Worm (Caenorhabditis elegans) whole organism, L3 larva: ENCODE measurements around the gene mau-8.

Source experiments
- R02D3.7 ChIP-seq: fragments of 150-350 bp; optimal IDR thresholded peaks from 2 replicates; lab custom pipeline; 2014; ENCODE audit warnings: missing biosample characterization, missing genetic modification characterization
- ZK546.5 ChIP-seq: sonication (generic microtip); optimal IDR thresholded peaks from 2 replicates; lab custom pipeline; 2017; ENCODE audit warnings: missing biosample characterization, missing genetic modification characterization
- ama-1 ChIP-seq: fragments of 150-350 bp; optimal IDR thresholded peaks from 2 replicates; lab custom pipeline; 2018
- ceh-16 ChIP-seq: sonication (generic microtip); optimal IDR thresholded peaks from 2 replicates; lab custom pipeline; 2017; ENCODE audit warnings: missing biosample characterization, missing genetic modification characterization
- ceh-9 ChIP-seq: sonication (generic microtip); optimal IDR thresholded peaks from 2 replicates; lab custom pipeline; 2018; ENCODE audit warnings: missing biosample characterization, missing genetic modification characterization
- daf-12 ChIP-seq: fragments of 150-350 bp; optimal IDR thresholded peaks from 2 replicates; lab custom pipeline; 2014; ENCODE audit warnings: missing biosample characterization, missing genetic modification reagents, missing genetic modification characterization
- egl-27 ChIP-seq: sonication (generic microtip); optimal IDR thresholded peaks from 4 replicates; lab custom pipeline; 2017; ENCODE audit warnings: missing biosample characterization, missing genetic modification reagents, missing genetic modification characterization
- egl-5 ChIP-seq: fragments of 150-350 bp; optimal IDR thresholded peaks from 2 replicates; lab custom pipeline; 2017; ENCODE audit warnings: missing biosample characterization, missing genetic modification reagents, missing genetic modification characterization, inconsistent platforms
- elt-1 ChIP-seq: fragments of 150-350 bp; optimal IDR thresholded peaks from 2 replicates; lab custom pipeline; 2014; ENCODE audit warnings: missing biosample characterization, missing genetic modification characterization
- elt-2 ChIP-seq: sonication (generic microtip); optimal IDR thresholded peaks from 2 replicates; lab custom pipeline; 2016; ENCODE audit warnings: missing genetic modification reagents, mild to moderate bottlenecking, missing genetic modification characterization, missing compliant biosample characterization
- eor-1 ChIP-seq, 2 experiments: fragments of 150-350 bp; optimal IDR thresholded peaks; 2 replicates each; lab custom pipeline; 2014 to 2018; ENCODE audit warnings: missing biosample characterization in 2 of 2, missing genetic modification characterization in 2 of 2
- fkh-10 ChIP-seq: sonication (generic microtip); optimal IDR thresholded peaks from 2 replicates; lab custom pipeline; 2017; ENCODE audit warnings: missing biosample characterization, missing genetic modification reagents, missing genetic modification characterization
- fos-1 ChIP-seq: fragments of 150-350 bp; optimal IDR thresholded peaks from 2 replicates; lab custom pipeline; 2014; ENCODE audit warnings: missing biosample characterization, missing genetic modification characterization
- hmg-11 ChIP-seq: sonication (generic microtip); optimal IDR thresholded peaks from 2 replicates; lab custom pipeline; 2016; ENCODE audit warnings: missing genetic modification characterization, missing compliant biosample characterization
- lin-15B ChIP-seq: fragments of 150-350 bp; optimal IDR thresholded peaks from 2 replicates; lab custom pipeline; 2014; ENCODE audit warnings: missing biosample characterization, missing genetic modification characterization
- lin-39 ChIP-seq: fragments of 150-350 bp; optimal IDR thresholded peaks from 2 replicates; lab custom pipeline; 2018; ENCODE audit warnings: missing biosample characterization, missing genetic modification reagents, missing genetic modification characterization
- lsy-12 ChIP-seq: sonication (generic microtip); optimal IDR thresholded peaks from 2 replicates; lab custom pipeline; 2016; ENCODE audit warnings: mild to moderate bottlenecking, missing genetic modification characterization, missing compliant biosample characterization
- mdl-1 ChIP-seq: fragments of 150-350 bp; optimal IDR thresholded peaks from 2 replicates; lab custom pipeline; 2014; ENCODE audit warnings: missing biosample characterization, missing genetic modification characterization
- mml-1 ChIP-seq: fragments of 150-350 bp; sonication (generic microtip); optimal IDR thresholded peaks from 3 replicates; lab custom pipeline; 2014; ENCODE audit warnings: missing biosample characterization, missing genetic modification characterization
- nfya-1 ChIP-seq: sonication (generic microtip); optimal IDR thresholded peaks from 2 replicates; lab custom pipeline; 2017; ENCODE audit warnings: missing genetic modification characterization, mild to moderate bottlenecking, missing compliant biosample characterization, antibody characterized with exemption, moderate library complexity; ENCODE audit not compliant: insufficient read depth
- nhr-11 ChIP-seq: fragments of 150-350 bp; optimal IDR thresholded peaks from 2 replicates; lab custom pipeline; 2014; ENCODE audit warnings: missing biosample characterization, missing genetic modification characterization
- nhr-12 ChIP-seq: fragments of 150-350 bp; optimal IDR thresholded peaks from 2 replicates; lab custom pipeline; 2014; ENCODE audit warnings: missing biosample characterization, missing genetic modification characterization
- nhr-237 ChIP-seq: fragments of 150-350 bp; optimal IDR thresholded peaks from 2 replicates; lab custom pipeline; 2014; ENCODE audit warnings: missing biosample characterization, missing genetic modification characterization
- nhr-25 ChIP-seq: sonication (generic microtip); optimal IDR thresholded peaks from 2 replicates; lab custom pipeline; 2017; ENCODE audit warnings: missing biosample characterization, missing genetic modification characterization
- nhr-76 ChIP-seq: fragments of 150-350 bp; sonication (generic microtip); optimal IDR thresholded peaks from 5 replicates; lab custom pipeline; 2014; ENCODE audit warnings: missing biosample characterization, missing genetic modification characterization
- pha-4 ChIP-seq: fragments of 150-350 bp; optimal IDR thresholded peaks from 2 replicates; lab custom pipeline; 2014; ENCODE audit warnings: missing biosample characterization, missing genetic modification reagents, missing genetic modification characterization
- pqm-1 ChIP-seq: fragments of 150-350 bp; optimal IDR thresholded peaks from 2 replicates; lab custom pipeline; 2017; ENCODE audit warnings: missing biosample characterization, missing genetic modification characterization, inconsistent platforms
- sea-2 ChIP-seq: fragments of 150-350 bp; sonication (generic microtip); optimal IDR thresholded peaks from 4 replicates; lab custom pipeline; 2014; ENCODE audit warnings: missing biosample characterization, missing genetic modification reagents, missing genetic modification characterization
- skn-1 ChIP-seq: fragments of 150-350 bp; optimal IDR thresholded peaks from 2 replicates; lab custom pipeline; 2014; ENCODE audit warnings: missing biosample characterization, missing genetic modification characterization
- snpc-4 ChIP-seq: fragments of 150-350 bp; optimal IDR thresholded peaks from 2 replicates; lab custom pipeline; 2014; ENCODE audit warnings: missing biosample characterization, missing genetic modification characterization
- unc-39 ChIP-seq: sonication (generic microtip); optimal IDR thresholded peaks from 4 replicates; lab custom pipeline; 2017; ENCODE audit warnings: missing biosample characterization, missing genetic modification characterization
- zag-1 ChIP-seq: fragments of 150-350 bp; optimal IDR thresholded peaks from 2 replicates; lab custom pipeline; 2014; ENCODE audit warnings: missing biosample characterization, missing genetic modification characterization
- ztf-11 ChIP-seq: fragments of 150-350 bp; optimal IDR thresholded peaks from 2 replicates; lab custom pipeline; 2014; ENCODE audit warnings: missing biosample characterization, missing genetic modification characterization
- ztf-4 ChIP-seq: fragments of 150-350 bp; optimal IDR thresholded peaks from 2 replicates; lab custom pipeline; 2014; ENCODE audit warnings: missing biosample characterization, missing genetic modification characterization

mau-8 gene

DNA sequence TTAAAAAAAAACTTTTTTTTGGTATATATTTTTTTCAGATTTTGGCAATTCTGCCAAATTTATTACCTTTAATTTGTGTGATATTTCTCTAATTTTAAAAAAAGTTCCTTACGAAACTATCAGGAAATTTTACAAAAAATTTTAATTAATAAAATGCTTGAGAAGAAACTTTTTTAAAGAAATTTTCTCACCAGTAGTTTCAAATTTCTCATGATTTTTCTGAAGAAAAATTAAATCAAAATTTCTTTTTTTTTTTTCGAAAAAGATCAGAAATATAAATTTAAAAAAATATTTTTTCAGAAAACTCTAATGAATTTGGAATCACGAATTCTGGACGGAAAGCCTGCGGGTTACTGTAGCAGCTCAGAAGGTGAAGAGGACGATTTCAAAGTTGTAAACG is at the start of gene mau-8:
Gene mau-8, plus strand, starts transcription at position 301 of the 400 bp plus-strand sequence.
- TF ChIP-seq lin-15B (tag; lab: Kevin White, UChicago) = no peak
- no peak for TF ChIP-seq nhr-12 (tag; lab: Kevin White, UChicago)
- TF ChIP-seq ztf-11 (tag; lab: Kevin White, UChicago) = no peak
- TF ChIP-seq pqm-1 = no peak
- no peak for TF ChIP-seq nhr-237
- TF ChIP-seq ama-1 (lab: Kevin White, UChicago) = no peak
- no peak for TF ChIP-seq sea-2 (GFP tag; lab: Kevin White, UChicago)
- no peak for TF ChIP-seq eor-1 (tag; optimal IDR thresholded peaks at IDR 0.05; lab: Kevin White, UChicago)
- no peak for TF ChIP-seq egl-5 (tag; lab: Kevin White, UChicago)
- TF ChIP-seq snpc-4 = no peak
- no peak for TF ChIP-seq ztf-4 (tag; lab: Kevin White, UChicago)
- TF ChIP-seq fkh-10 (GFP tag; lab: Kevin White, UChicago) = no peak
- no peak for TF ChIP-seq hmg-11 (tag; lab: Kevin White, UChicago)
- TF ChIP-seq mml-1 (tag; lab: Kevin White, UChicago) = no peak
- no peak for TF ChIP-seq nfya-1
- no peak for TF ChIP-seq nhr-25 (tag; lab: Kevin White, UChicago)

ce11 chrIV:13328059-13328458 is 49.8 kb upstream of the mau-8 start, which contains the start of gene far-6:
Gene far-6, plus strand, starts transcription at chrIV:13328359.
- no peak for TF ChIP-seq unc-39
- TF ChIP-seq fos-1 = no peak
- TF ChIP-seq lsy-12 (tag; lab: Kevin White, UChicago) = no peak
- TF ChIP-seq egl-27 (tag; lab: Kevin White, UChicago) = no peak
- no peak for TF ChIP-seq elt-1 (tag; lab: Kevin White, UChicago)
- TF ChIP-seq daf-12 (tag; lab: Kevin White, UChicago) = no peak
- no peak for TF ChIP-seq snpc-4
- TF ChIP-seq nfya-1 = no peak
- no peak for TF ChIP-seq nhr-12 (tag; lab: Kevin White, UChicago)
- TF ChIP-seq sea-2 (GFP tag; lab: Kevin White, UChicago) = no peak
- no peak for TF ChIP-seq ceh-9
- TF ChIP-seq ztf-11 (tag; lab: Kevin White, UChicago) = no peak
- TF ChIP-seq lin-39 = no peak
- TF ChIP-seq ceh-16 (tag; lab: Kevin White, UChicago) = no peak
- TF ChIP-seq ZK546.5 (tag; lab: Kevin White, UChicago) = no peak
- no peak for TF ChIP-seq R02D3.7 (tag; lab: Kevin White, UChicago)
- TF ChIP-seq zag-1 (tag; lab: Kevin White, UChicago) = no peak
- no peak for TF ChIP-seq pqm-1
- TF ChIP-seq, all 47 proteins: peak for 0

DNA sequence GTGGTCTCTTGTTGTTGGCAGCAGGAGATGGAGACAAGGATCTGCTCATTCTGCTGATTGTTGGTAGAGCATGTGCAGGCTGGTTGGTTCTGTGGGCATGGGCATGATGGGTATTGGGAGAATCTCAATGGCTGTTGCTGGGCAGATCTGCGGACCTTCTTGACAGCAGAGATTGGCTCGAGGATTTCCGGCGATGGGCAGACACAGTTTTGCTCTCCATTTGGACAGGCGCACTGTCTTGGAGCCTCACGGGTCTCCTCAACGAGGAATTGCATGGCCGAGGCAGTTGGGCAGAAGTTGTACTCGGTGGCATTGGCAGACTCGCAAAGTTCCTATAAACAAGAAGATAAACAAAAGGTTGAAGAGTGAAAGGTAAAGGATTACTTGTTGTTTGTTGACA is 47.3 kb upstream of the mau-8 start:
- peak; percentile 50 for TF ChIP-seq pha-4
- no peak for TF ChIP-seq mml-1 (tag; lab: Kevin White, UChicago)
- no peak for TF ChIP-seq ama-1 (lab: Kevin White, UChicago)
- TF ChIP-seq nhr-25 (tag; lab: Kevin White, UChicago) = no peak
- TF ChIP-seq skn-1 (tag; lab: Kevin White, UChicago) = no peak
- no peak for TF ChIP-seq lin-15B (tag; lab: Kevin White, UChicago)
- TF ChIP-seq lsy-12 (tag; lab: Kevin White, UChicago) = no peak
- TF ChIP-seq fos-1 = no peak
- TF ChIP-seq mdl-1 (tag; lab: Kevin White, UChicago) = no peak
- TF ChIP-seq, all 47 proteins: peak for 1

ce11 chrIV:13331285-13331684 is 46.5 kb upstream of the mau-8 start, which contains the start of gene pqn-74:
Gene pqn-74, minus strand, starts transcription at chrIV:13331406.
- peak; percentile 28 for TF ChIP-seq pha-4
- TF ChIP-seq ztf-4 (tag; lab: Kevin White, UChicago) = no peak

ce11 chrIV:13334287-13334686 is 43.5 kb upstream of the mau-8 start:
- TF ChIP-seq pqm-1 (peak; percentile 49), elt-2 (tag; lab: Kevin White, UChicago) (peak; percentile 76), nhr-76 (tag; lab: Kevin White, UChicago) (no peak), zag-1 (tag; lab: Kevin White, UChicago) (no peak), ceh-16 (tag; lab: Kevin White, UChicago) (no peak), elt-1 (tag; lab: Kevin White, UChicago) (no peak), pha-4 (peak; percentile 61), fos-1 (no peak), nhr-11 (no peak)
